Worm (Caenorhabditis elegans): Measurements from ENCODE around the gene F59C12.3.

The F59C12.3 gene

DNA sequence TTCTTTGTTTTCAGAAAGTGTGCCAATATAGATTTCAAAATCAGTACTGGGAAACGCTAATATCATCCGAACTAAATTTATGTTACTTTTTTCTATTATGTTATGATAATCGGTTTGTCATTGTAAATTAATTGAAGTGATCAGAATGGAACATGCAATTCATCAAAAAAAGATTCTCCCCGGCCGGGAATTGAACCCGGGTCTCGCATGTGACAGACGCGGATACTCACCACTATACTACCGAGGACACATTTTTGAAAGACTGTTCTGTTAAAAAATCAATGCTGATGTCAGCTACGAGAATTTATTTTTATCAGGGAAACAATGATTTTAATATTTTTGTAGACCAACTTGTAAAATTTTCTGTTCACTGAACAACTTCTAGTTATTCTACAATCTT is 9.8 kb upstream of the F59C12.3 start (continued):
- TF ChIP-seq R02D3.7 (tag; optimal IDR thresholded peaks at IDR 0.05), result no peak
- peak; percentile 5 to 91 for TF ChIP-seq daf-16 (GFP tag; optimal IDR thresholded peaks at IDR 0.05)
- TF ChIP-seq daf-16 (tag; optimal IDR thresholded peaks at IDR 0.05), result peak; percentile 46
- TF ChIP-seq daf-12 (tag; optimal IDR thresholded peaks at IDR 0.05), result no peak
- TF ChIP-seq ztf-11 (tag; optimal IDR thresholded peaks at IDR 0.05), result no peak
- no peak for TF ChIP-seq nhr-77 (tag; optimal IDR thresholded peaks at IDR 0.05)
- no peak for TF ChIP-seq saeg-2 (GFP tag; IDR thresholded peaks at IDR 0.05)
- no peak for TF ChIP-seq nhr-25 (tag; optimal IDR thresholded peaks at IDR 0.05; ENCODE audit: borderline replicate concordance, insufficient read depth)
- no peak for TF ChIP-seq nhr-11 (tag; optimal IDR thresholded peaks at IDR 0.05)
- TF ChIP-seq F26F4.8 (GFP tag; conservative IDR thresholded peaks at IDR 0.05), result peak; percentile 74
- TF ChIP-seq mep-1 (tag; optimal IDR thresholded peaks at IDR 0.05), result peak; percentile 37
- TF ChIP-seq Y75B8A.6 (GFP tag; IDR thresholded peaks at IDR 0.05), result no peak
- TF ChIP-seq lim-7 (GFP tag; IDR thresholded peaks at IDR 0.05), result peak; percentile 84
- TF ChIP-seq hlh-11 (tag; optimal IDR thresholded peaks at IDR 0.05), result peak; percentile 21
- TF ChIP-seq spr-3 (GFP tag; optimal IDR thresholded peaks at IDR 0.05), result no peak
- TF ChIP-seq ceh-44 (GFP tag; IDR thresholded peaks at IDR 0.05), result 0 out of 2 replicates have a peak, but pooled peaks have one; percentile 29
- no peak for TF ChIP-seq ZK546.5 (tag; optimal IDR thresholded peaks at IDR 0.05)
- no peak for TF ChIP-seq lin-29 (GFP tag; IDR thresholded peaks at IDR 0.05)
- peak; percentile 44 for TF ChIP-seq mes-2 (tag; optimal IDR thresholded peaks at IDR 0.05; ENCODE audit: poor library complexity, severe bottlenecking)
- no peak for TF ChIP-seq cey-2 (tag; optimal IDR thresholded peaks at IDR 0.05; ENCODE audit: borderline replicate concordance, insufficient read depth)
- TF ChIP-seq mxl-3 (GFP tag; optimal IDR thresholded peaks at IDR 0.05), result no peak
- TF ChIP-seq hif-1 (tag; optimal IDR thresholded peaks at IDR 0.05), result peak in 1 of 2 experiments; percentile 26
- peak; percentile 89 for TF ChIP-seq hlh-30 (tag; optimal IDR thresholded peaks at IDR 0.05; ENCODE audit: insufficient read depth)
- 0 out of 2 replicates have a peak, but pooled peaks have one; percentile 15 for TF ChIP-seq Y105C5A.15 (GFP tag; IDR thresholded peaks at IDR 0.05)
- TF ChIP-seq dmd-9 (GFP tag; IDR thresholded peaks at IDR 0.05), result 0 out of 2 replicates have a peak, but pooled peaks have one; percentile 48
- TF ChIP-seq nhr-237 (tag; optimal IDR thresholded peaks at IDR 0.05), result no peak
- TF ChIP-seq php-3 (GFP tag; IDR thresholded peaks at IDR 0.05), result peak; percentile 17; the same call in 1 of the 2 replicates
- peak; percentile 64; the same call in 1 of the 2 replicates for TF ChIP-seq nhr-41 (GFP tag; IDR thresholded peaks at IDR 0.05)
- TF ChIP-seq zag-1 (tag; optimal IDR thresholded peaks at IDR 0.05), result no peak
- peak; percentile 71 for TF ChIP-seq lin-38 (GFP tag; IDR thresholded peaks at IDR 0.05)
- peak; percentile 33 for TF ChIP-seq F49E8.2 (tag; optimal IDR thresholded peaks at IDR 0.05; ENCODE audit: borderline replicate concordance)
- peak; percentile 14 for TF ChIP-seq nhr-28 (tag; optimal IDR thresholded peaks at IDR 0.05)
- no peak for TF ChIP-seq lin-39 (tag; optimal IDR thresholded peaks at IDR 0.05)
- peak; percentile 49; the same call in 1 of the 2 replicates for TF ChIP-seq T26A8.4 (GFP tag; IDR thresholded peaks at IDR 0.05)
- TF ChIP-seq skn-1 (tag; optimal IDR thresholded peaks at IDR 0.05), result no peak
- TF ChIP-seq mxl-2 (GFP tag; conservative IDR thresholded peaks at IDR 0.05), result peak; percentile 31; the same call in 1 of the 2 replicates
- TF ChIP-seq aha-1 (tag), result peak; percentile 79
- peak in 1 of 2 experiments; percentile 78; a peak in 1 of 4 replicates for TF ChIP-seq madf-5 (GFP tag; IDR thresholded peaks at IDR 0.05)
- TF ChIP-seq daf-8 (GFP tag; IDR thresholded peaks at IDR 0.05), result no peak
- TF ChIP-seq mdt-29 (GFP tag; IDR thresholded peaks at IDR 0.05), result 0 out of 2 replicates have a peak, but pooled peaks have one; percentile 11
- TF ChIP-seq ctbp-1 (GFP tag; IDR thresholded peaks at IDR 0.05), result peak; percentile 78
- no peak for TF ChIP-seq mdl-1 (tag; optimal IDR thresholded peaks at IDR 0.05)
- TF ChIP-seq nhr-42 (GFP tag; IDR thresholded peaks at IDR 0.05), result no peak
- TF ChIP-seq fkh-10 (GFP tag; optimal IDR thresholded peaks at IDR 0.05), result no peak
- TF ChIP-seq unc-62 (GFP tag; optimal IDR thresholded peaks at IDR 0.05 in 1 of 2), result no peak
- no peak for TF ChIP-seq unc-62 (tag; optimal IDR thresholded peaks at IDR 0.05)
- TF ChIP-seq ceh-82 (tag; optimal IDR thresholded peaks at IDR 0.05), result no peak
- TF ChIP-seq egl-27 (tag; optimal IDR thresholded peaks at IDR 0.05), result no peak
- no peak for TF ChIP-seq T20F7.1 (GFP tag; optimal IDR thresholded peaks at IDR 0.05)
- TF ChIP-seq madf-9 (GFP tag; conservative IDR thresholded peaks at IDR 0.05), result peak; percentile 60; the same call in 1 of the 2 replicates
- no peak for TF ChIP-seq Y5F2A.4 (GFP tag; optimal IDR thresholded peaks at IDR 0.05)
